Worm (Caenorhabditis elegans): ENCODE data around the gene Y39E4B.13.

Y39E4B.13 gene

DNA sequence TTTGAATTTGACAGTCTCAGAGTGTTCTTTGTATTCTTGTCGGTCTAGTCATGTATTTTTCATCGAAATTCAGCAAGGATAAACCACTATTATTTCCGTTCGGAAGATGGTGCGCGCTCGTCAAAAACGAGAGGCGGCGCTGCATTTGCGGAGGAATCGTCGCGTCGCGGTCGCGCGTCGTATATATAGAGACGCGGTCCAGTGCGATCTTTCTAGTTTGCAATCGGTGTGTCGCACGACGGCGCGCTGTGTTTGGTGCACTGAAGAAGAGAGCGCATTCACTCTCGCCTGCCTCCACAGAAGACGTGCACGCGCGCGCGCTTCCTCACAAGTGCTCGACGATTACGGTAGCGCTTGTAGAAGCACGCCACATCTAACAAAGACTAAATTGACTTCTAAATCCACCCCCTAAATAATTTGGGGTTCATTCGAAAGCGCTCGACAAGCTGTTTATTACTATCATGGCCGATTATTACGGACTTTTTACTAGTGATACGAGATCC, 20.3 kb upstream of the Y39E4B.13 start, which contains the start of gene Y39E4B.6:
Gene Y39E4B.6 (plus strand): TSS at position 209 of the 503 bp plus-strand sequence.
- TF ChIP-seq unc-62 (GFP tag; optimal IDR thresholded peaks at IDR 0.05) = no peak

DNA sequence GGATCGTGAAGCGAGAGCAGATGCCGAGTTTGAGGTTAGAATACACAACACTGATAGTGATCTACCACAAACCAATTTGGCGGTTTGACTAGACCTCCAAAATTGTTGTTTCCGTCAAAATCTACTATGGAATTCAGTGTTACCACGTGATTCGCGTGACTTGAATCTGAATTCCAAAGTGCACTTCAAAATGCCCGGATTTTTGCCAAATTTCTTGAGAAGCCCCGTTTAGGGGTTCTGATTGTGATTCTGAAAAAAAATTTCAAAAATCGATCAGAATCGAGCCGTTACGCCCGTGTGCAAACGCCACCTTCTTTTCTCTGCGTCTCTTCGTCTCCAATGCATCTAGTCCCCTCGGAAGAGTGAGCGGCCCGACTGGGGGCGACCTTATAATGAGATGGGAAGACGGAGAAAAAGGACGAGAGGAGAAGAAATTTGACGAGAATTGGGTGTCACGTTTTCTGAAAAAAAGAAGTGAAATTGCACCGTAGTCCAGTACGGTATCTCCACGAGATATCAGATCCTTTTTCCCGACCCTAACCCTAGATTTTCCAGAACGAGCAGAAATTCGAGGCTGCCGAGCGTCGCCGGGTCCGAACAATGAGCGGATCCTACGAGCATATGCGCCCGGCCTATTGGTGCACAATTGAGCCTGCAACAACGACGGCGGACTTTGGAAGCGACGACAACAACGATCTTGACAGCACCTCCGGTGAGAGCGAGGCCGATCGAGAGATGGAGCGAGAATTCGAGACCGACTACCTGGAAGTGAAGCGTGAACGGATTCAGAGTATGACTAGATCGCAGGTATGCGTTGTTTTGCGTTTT, 19.3 kb upstream of the Y39E4B.13 start:
- no peak for TF ChIP-seq unc-62 (GFP tag; optimal IDR thresholded peaks at IDR 0.05)

DNA sequence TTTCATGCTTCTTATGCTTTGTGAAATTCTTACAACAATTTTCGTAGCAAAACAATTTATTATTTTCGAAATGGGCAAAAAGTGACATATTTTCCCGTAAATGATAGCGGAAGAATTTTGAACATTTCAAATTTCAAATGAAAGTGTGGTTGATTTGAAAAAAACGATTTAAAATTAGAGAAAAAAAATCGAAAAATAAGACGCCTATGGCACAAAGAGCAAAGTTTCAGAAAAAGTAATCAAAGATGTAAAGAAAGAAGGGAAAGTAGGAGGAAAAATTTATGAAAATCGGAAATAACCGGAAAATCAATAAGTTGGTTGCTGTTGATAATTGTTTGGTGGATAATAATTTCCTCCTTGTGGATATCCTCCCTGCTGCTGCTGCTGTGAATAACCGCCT, 3.5 kb upstream of the Y39E4B.13 start:
- no peak for TF ChIP-seq unc-62 (GFP tag; optimal IDR thresholded peaks at IDR 0.05)

DNA sequence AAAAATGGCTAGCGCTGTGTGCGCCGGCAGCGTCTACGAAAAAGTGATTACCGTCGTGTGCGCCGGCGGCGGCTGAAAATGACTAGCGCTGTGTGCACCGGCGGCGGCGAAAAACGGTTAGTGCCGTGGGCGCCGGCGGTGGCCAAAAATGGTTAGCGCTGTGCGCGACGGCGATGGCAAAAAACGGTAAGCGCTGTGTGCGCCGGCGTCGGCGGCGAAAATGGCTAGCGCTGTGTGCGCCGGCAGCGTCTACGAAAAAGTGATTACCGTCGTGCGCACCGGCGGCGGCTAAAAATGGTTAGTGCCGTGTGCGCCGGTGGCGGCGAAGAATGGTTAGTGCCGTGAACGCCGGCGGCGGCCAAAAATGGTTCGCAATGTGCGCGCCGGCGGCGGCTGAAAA, 1.4 kb downstream of the Y39E4B.13 start:
- TF ChIP-seq unc-62 (GFP tag; optimal IDR thresholded peaks at IDR 0.05) = no peak

DNA sequence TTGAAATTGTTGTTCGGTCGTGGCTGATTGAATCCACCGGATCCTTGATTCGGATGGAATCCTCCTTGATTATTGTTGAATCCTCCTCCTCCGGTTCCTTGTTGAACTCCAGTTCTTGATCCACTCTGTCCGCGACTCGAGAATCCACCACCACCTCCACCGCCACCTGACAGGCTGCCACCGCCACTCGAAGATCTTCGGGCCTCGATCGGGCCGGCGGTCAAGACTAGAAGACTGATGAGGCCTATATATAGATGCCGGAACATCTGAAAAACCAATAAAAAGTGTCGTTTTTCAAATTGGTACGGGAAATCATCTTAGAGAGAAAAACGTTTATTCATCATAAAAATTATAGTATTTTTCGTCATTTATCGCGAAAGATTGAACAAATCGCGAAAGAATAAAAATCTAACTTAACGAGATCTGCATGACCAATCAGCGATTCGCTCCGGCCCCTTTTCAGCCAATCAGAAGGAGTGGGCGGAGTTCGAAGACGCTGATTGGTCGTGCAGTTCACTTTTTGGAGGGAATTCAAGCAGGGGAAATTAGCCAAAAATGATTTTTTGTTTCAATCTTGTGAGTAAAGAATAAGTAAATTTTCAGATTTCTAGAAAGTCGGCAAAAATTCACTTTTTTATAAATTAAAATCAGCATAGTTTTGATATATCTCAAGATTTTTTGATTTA, 8.4 kb downstream of the Y39E4B.13 start, which contains the start of gene pqn-83:
Gene pqn-83 (minus strand): TSS at position 272 of the 686 bp plus-strand sequence.
- no peak for TF ChIP-seq unc-62 (GFP tag; optimal IDR thresholded peaks at IDR 0.05)

DNA sequence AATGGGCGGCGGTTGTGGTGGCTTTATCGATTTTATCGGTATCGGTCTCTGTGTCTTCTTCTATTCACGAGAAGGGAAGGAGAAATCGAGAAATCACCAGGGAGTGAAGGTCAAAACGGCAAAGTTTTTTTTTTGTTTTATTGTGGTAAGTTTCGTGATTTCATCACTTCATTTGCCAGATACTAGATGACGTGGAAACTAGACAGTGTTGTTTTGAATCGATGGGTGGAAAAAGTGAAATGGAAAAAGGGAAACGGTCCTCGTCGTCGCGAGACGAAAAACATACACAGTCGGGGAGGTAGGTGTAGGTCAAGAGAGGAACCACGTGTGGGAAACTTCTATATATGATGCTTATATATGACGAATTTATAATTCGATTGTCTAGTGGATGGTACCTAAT, 10.1 kb downstream of the Y39E4B.13 start:
- no peak for TF ChIP-seq unc-62 (GFP tag; optimal IDR thresholded peaks at IDR 0.05)

DNA sequence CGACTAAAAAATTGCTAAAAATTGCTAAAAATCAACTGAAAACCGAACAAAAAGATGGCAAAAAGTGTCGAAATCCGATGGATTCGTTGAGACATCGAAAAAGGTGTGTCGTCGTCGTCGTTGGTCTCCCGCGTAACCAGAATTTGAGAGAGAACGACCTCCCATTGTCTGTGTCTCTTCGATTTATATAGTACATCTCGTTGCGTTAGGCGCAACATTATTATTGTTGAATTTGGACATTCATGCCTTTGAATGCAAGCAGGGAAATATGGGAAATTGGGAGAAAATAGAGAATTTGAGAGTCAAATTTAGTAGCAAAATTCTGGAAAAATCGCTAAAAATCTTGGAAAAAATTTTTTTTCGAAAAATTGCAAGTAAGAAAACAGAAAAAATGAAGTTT, 13.1 kb downstream of the Y39E4B.13 start:
- TF ChIP-seq unc-62 (GFP tag; optimal IDR thresholded peaks at IDR 0.05) = no peak

DNA sequence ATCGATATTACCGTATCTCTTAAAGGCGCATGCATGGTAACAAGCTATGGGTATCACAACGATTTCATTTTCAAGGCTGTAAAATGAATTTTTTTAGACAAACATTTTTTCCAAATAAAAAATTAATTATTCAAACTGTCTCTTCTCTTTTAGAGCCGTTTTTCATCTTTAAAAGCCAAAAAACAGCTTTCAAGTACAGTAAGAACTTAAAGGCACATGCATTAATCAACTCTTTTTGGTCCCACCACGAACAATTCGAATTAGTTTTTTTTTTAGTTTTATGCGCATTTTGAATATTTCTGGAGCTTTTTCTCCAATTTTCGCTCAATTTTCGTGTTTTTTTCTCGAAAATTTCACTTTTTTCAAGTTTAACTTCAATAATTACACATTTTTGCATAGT, 13.5 kb downstream of the Y39E4B.13 start:
- TF ChIP-seq unc-62 (GFP tag; optimal IDR thresholded peaks at IDR 0.05) = no peak

DNA sequence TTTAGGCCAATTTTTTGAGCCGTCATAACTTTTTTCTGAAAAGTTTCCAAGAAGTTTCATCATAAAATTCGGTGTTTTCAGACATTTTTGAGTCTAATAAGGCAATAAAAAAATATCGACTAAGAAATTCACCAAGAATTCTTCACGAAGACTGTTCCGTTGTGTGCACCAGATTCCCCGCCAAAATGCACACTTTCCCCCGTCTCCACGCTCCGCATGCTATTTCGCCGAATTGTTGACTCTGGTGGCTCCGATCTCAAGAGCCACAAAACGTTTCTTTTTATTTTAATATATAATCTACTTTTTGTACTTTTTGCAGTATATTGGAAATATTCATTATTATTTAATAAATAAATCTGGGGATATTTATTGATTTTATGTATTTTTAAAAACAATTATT, 14.6 kb downstream of the Y39E4B.13 start:
- TF ChIP-seq unc-62 (GFP tag; optimal IDR thresholded peaks at IDR 0.05) = no peak

DNA sequence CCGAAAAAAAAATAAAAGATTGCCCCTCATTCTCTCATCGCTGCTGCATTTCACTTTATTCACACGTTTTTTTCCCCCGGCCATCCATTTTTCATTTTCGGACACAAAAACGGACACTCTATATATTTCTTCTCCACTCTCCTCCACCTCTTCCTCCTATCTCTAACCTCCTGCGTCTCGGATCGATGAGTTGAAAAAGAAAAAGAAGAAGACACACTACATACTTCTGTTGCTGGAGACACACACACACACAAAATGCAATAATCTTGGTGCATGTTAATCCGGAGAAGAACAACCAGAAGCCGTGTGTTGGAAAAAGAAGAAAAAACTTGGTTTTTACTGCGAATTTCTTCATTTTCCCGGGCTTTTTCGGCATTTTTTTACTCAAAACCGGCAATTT, 15.0 kb downstream of the Y39E4B.13 start:
- TF ChIP-seq unc-62 (GFP tag; optimal IDR thresholded peaks at IDR 0.05) = no peak

DNA sequence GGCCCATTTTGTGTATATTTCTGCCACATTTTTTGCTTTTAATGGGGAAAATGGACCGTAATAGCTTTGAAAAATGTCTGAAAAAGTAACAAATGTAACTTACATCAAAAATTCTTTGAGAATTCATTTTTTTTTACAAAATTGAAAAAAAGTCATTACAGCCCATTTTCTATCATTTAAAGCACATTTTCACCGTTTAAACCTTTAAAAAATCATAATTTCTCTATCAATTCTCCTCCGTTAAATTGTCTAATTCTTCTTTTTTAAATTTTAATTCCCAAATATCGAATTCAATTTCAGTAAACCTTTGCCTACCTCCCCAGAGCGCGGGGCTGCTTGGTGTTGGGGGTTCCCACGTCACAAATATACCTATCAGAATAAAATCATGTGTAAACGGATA, 16.4 kb downstream of the Y39E4B.13 start, which contains the start of gene dhhc-8:
Gene dhhc-8 (plus strand): TSS at position 301 of the 400 bp plus-strand sequence.
- no peak for TF ChIP-seq unc-62 (GFP tag; optimal IDR thresholded peaks at IDR 0.05)

DNA sequence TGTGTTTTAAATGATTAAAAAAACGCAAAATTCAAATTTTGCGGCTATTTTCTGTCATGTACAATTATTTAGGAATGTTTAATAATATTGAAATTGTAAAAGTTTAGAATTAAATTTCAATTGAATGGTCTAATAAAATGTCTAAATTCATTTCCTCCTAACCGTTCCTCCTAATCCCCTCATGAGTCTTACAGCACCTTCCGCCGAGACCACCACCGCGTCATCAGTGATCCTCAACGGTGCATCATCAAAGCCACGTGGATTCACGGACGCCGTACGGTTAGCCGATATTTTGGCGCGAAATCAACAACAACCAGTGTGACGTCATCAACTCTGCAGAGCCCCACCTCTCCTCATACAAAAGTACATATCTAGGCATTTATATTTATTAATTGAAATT, 27.5 kb downstream of the Y39E4B.13 start:
- TF ChIP-seq unc-62 (GFP tag; optimal IDR thresholded peaks at IDR 0.05) = no peak

DNA sequence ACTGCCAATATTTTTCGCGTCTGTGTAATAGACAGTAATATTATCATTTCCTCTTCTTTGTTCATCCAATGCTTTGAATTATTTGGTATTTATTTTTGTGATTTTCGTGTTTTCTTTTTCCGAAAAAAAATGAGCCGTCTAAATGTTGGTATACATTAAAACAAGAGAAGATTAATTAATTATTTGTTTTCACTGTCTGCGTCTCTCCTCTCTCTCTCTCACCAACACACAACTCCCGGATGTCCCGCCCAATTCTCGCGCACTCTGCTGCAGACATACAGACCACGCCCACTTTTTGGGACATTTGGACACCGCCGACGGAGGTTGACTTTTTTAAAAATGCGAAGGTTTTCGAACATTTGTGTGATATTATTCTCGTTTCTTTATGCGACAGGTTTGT, 28.6 kb downstream of the Y39E4B.13 start, which contains the start of gene zig-8:
Gene zig-8 (plus strand): TSS at position 301 of the 400 bp plus-strand sequence.
- no peak for TF ChIP-seq unc-62 (GFP tag; optimal IDR thresholded peaks at IDR 0.05)

DNA sequence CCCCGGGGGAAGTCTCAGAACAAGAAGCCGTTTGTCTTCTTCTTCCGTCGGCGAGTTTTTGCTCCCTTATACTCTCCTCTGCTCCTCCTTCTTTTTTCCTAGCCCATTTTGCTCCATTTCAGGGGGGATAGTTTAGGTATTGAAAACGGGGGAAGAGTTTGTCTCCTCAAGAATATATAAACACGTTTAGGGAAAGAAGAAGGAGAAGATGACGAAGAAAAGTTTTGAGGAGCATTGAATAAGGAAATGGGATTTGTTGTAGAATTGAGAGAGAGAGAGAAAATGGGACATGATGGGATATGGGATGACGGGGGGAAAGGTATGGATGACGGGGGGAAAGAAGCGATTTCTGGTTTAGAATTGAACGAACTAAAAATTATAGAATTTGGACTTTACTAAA, 32.5 kb downstream of the Y39E4B.13 start:
- TF ChIP-seq unc-62 (GFP tag; optimal IDR thresholded peaks at IDR 0.05) = no peak

DNA sequence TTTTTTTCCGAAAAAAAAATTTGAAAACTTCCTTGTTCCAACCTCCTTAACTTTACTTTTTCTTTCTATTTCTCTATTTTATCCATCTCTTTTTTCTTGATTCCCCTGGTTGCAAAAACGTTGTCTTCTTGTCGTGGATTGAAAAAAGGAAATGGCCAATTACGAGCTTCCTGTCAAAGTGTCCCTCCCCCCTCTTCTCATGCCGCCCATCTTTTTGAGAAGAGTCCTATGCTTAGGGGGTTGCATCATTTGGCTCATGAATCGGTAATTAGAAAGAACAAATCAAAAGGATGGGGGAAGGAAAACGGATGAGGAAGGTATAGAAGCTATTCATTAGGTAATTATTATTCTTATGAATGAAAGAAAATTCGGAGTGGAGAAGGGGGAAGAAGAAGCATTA, 36.2 kb downstream of the Y39E4B.13 start:
- no peak for TF ChIP-seq unc-62 (GFP tag; optimal IDR thresholded peaks at IDR 0.05)

DNA sequence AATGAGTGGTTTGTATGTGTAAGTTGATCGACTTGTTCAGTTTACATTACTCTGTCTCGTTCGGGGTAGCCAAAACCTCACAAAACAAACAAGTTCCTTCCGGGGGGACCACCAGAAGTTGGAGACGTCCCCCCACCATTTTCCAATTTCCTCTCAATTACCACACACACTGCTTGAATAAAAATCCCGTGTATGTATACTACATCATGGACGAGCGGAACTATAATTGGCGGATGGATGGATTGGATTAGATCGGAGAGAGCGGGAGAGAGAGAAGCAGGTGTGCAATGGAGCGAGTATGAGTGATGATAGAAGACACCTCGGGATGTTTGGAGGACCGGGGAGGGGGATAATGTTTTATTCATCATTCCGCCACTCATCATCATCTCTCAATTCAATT, 40.3 kb downstream of the Y39E4B.13 start:
- no peak for TF ChIP-seq unc-62 (GFP tag; optimal IDR thresholded peaks at IDR 0.05)

DNA sequence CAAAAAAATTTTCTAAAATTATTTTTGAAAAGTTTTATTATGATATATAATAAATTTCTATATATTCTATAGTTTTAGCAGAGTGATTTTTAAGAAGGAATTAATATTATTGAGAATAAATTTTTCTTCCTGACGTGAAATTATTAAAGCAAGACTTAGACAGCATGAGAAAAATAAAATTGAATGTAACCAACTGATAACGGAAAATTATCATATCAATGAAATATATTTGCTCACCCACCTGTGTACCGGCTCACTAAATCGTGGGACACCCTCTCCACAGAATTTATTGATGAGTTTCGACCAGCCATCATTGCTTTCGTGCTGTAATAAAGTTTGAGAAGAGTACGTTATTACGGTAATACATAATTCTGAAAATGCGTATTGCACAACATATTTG, 48.4 kb downstream of the Y39E4B.13 start, which contains the start of gene bre-2:
Gene bre-2 (minus strand): TSS at position 326 of the 400 bp plus-strand sequence.
- no peak for TF ChIP-seq unc-62 (GFP tag; optimal IDR thresholded peaks at IDR 0.05)
